Fruit fly (Drosophila melanogaster) whole organism, embryonic: ENCODE measurements around the gene sphinx1.

Source experiments
- CG10654 ChIP-seq: fragments of 200-800 bp; sonication (Bioruptor generic); optimal IDR thresholded peaks from 2 replicates; lab custom pipeline; 2016; ENCODE audit warnings: missing biosample characterization, missing genetic modification characterization
- CG11247 ChIP-seq: fragments of 200-800 bp; sonication (Bioruptor generic); IDR thresholded peaks from 2 replicates; pipeline ENCODE4 v1.3.6; 2022; ENCODE audit warnings: missing biosample characterization, missing genetic modification characterization
- CG12942 ChIP-seq: fragments of 200-800 bp; sonication (Bioruptor generic); optimal IDR thresholded peaks from 3 replicates; lab custom pipeline; 2016; ENCODE audit warnings: missing biosample characterization, missing genetic modification characterization
- CG15514 ChIP-seq: fragments of 200-800 bp; sonication (Bioruptor generic); optimal IDR thresholded peaks from 3 replicates; lab custom pipeline; 2017; ENCODE audit warnings: missing biosample characterization, missing genetic modification characterization, mild to moderate bottlenecking, moderate library complexity, missing genetic modification reagents
- CG1602 ChIP-seq: fragments of 200-800 bp; sonication (Bioruptor generic); optimal IDR thresholded peaks from 3 replicates; lab custom pipeline; 2016; ENCODE audit warnings: missing biosample characterization, missing genetic modification characterization
- CG18262 ChIP-seq: fragments of 200-800 bp; optimal IDR thresholded peaks from 3 replicates; lab custom pipeline; 2019; ENCODE audit warnings: missing biosample characterization, mild to moderate bottlenecking, missing genetic modification characterization, moderate library complexity
- CG7372 ChIP-seq: fragments of 200-800 bp; sonication (Bioruptor generic); IDR thresholded peaks from 2 replicates; pipeline ENCODE4 v1.3.6; 2022; ENCODE audit warnings: missing biosample characterization, missing genetic modification characterization
- CG7928 ChIP-seq: fragments of 200-800 bp; sonication (Bioruptor generic); optimal IDR thresholded peaks from 2 replicates; lab custom pipeline; 2017; ENCODE audit warnings: missing biosample characterization, mild to moderate bottlenecking, missing genetic modification characterization
- CG8281 ChIP-seq: fragments of 200-800 bp; sonication (Bioruptor generic); optimal IDR thresholded peaks from 2 replicates; lab custom pipeline; 2018; ENCODE audit warnings: missing biosample characterization, mild to moderate bottlenecking, missing genetic modification characterization, moderate library complexity
- CG8359 ChIP-seq: fragments of 200-800 bp; sonication (Bioruptor generic); optimal IDR thresholded peaks from 2 replicates; lab custom pipeline; 2017; ENCODE audit warnings: missing biosample characterization, mild to moderate bottlenecking, missing genetic modification characterization, borderline replicate concordance
- CG9215 ChIP-seq: fragments of 200-800 bp; sonication (Bioruptor generic); IDR thresholded peaks from 2 replicates; pipeline ENCODE4 v1.3.6; 2022; ENCODE audit warnings: missing biosample characterization, missing genetic modification characterization
- CG9797 ChIP-seq: fragments of 200-800 bp; sonication (Bioruptor generic); optimal IDR thresholded peaks from 3 replicates; lab custom pipeline; 2018; ENCODE audit warnings: missing biosample characterization, mild to moderate bottlenecking, missing genetic modification characterization
- CrebB ChIP-seq: fragments of 200-800 bp; sonication (Bioruptor generic); optimal IDR thresholded peaks from 3 replicates; lab custom pipeline; 2018; ENCODE audit warnings: missing biosample characterization, mild to moderate bottlenecking, missing genetic modification characterization
- D19A ChIP-seq: fragments of 200-800 bp; optimal IDR thresholded peaks from 3 replicates; lab custom pipeline; 2019; ENCODE audit warnings: missing biosample characterization, mild to moderate bottlenecking, missing genetic modification characterization, moderate library complexity
- Doc3 ChIP-seq: fragments of 200-800 bp; sonication (Bioruptor generic); IDR thresholded peaks from 3 replicates; pipeline ENCODE4 v1.3.6; 2022; ENCODE audit warnings: missing biosample characterization, missing genetic modification characterization; ENCODE audit not compliant: partially characterized antibody
- Ets65A ChIP-seq: fragments of 200-800 bp; sonication (Bioruptor generic); peaks from one replicate; lab custom pipeline; 2016; ENCODE audit warnings: missing biosample characterization, missing genetic modification characterization
- Med ChIP-seq: fragments of 200-800 bp; sonication (Bioruptor generic); peaks from one replicate; lab custom pipeline; 2016; ENCODE audit warnings: missing biosample characterization, missing genetic modification characterization, mild to moderate bottlenecking, inconsistent platforms, moderate library complexity
- NC2β ChIP-seq: fragments of 200-800 bp; sonication (Bioruptor generic); optimal IDR thresholded peaks from 2 replicates; lab custom pipeline; 2016; ENCODE audit warnings: missing biosample characterization, missing genetic modification characterization
- ase ChIP-seq: fragments of 200-800 bp; sonication (Bioruptor generic); IDR thresholded peaks from 3 replicates; pipeline ENCODE4 v1.3.6; 2022; ENCODE audit warnings: missing biosample characterization, missing genetic modification characterization
- cad ChIP-seq: fragments of >200 bp; optimal IDR thresholded peaks from 2 replicates; lab custom pipeline; 2017; ENCODE audit warnings: missing biosample characterization, missing genetic modification characterization
- chif ChIP-seq, 2 experiments: fragments of 200-800 bp; sonication (Bioruptor generic); optimal IDR thresholded peaks; 3 replicates each; lab custom pipeline; 2016; ENCODE audit warnings: missing biosample characterization in 2 of 2, missing genetic modification characterization in 2 of 2
- exex ChIP-seq: fragments of 200-800 bp; sonication (Bioruptor generic); optimal IDR thresholded peaks from 4 replicates; lab custom pipeline; 2018; ENCODE audit warnings: missing biosample characterization, mild to moderate bottlenecking, missing genetic modification characterization, moderate library complexity
- lab ChIP-seq: fragments of 200-800 bp; sonication (Bioruptor generic); optimal IDR thresholded peaks from 3 replicates; lab custom pipeline; 2017; ENCODE audit warnings: missing biosample characterization, missing genetic modification characterization, mild to moderate bottlenecking, moderate library complexity, missing genetic modification reagents
- pfk ChIP-seq: fragments of 200-800 bp; sonication (Bioruptor generic); optimal IDR thresholded peaks from 2 replicates; lab custom pipeline; 2018; ENCODE audit warnings: missing biosample characterization, mild to moderate bottlenecking, missing genetic modification characterization, moderate library complexity
- schlank ChIP-seq: fragments of 200-800 bp; sonication (Bioruptor generic); optimal IDR thresholded peaks from 2 replicates; lab custom pipeline; 2018; ENCODE audit warnings: missing biosample characterization, mild to moderate bottlenecking, missing genetic modification characterization
- sens ChIP-seq: fragments of 200-800 bp; sonication (Bioruptor generic); peaks from one replicate; lab custom pipeline; 2016; ENCODE audit warnings: missing biosample characterization, missing genetic modification characterization
- shn ChIP-seq: fragments of 200-800 bp; sonication (Bioruptor generic); optimal IDR thresholded peaks from 3 replicates; lab custom pipeline; 2016; ENCODE audit warnings: missing biosample characterization, missing genetic modification characterization
- tio ChIP-seq: fragments of 200-800 bp; sonication (Bioruptor generic); optimal IDR thresholded peaks from 2 replicates; lab custom pipeline; 2017; ENCODE audit warnings: missing biosample characterization, missing genetic modification characterization, inconsistent platforms

The sphinx1 gene

dm6 chr3L:7470202-7470601 lies 31.0 kb upstream of the sphinx1 start, which contains the start of gene CG8543:
TSS of gene CG8543 (minus strand) at chr3L:7470302.
- TF ChIP-seq CG9797 (GFP tag; lab: Kevin White, UChicago) (no peak), CG18262 (no peak), ase (GFP tag; lab: Robert Waterston, UW) (no peak), CG1602 (GFP tag; lab: Kevin White, UChicago) (no peak)

dm6 chr3L:7465209-7465608 lies 26.0 kb upstream of the sphinx1 start, which contains the start of the genes CG42660, CG42661 and Tsp66A:
TSS of gene CG42660 (plus strand) at chr3L:7465509.
TSS of gene CG42661 (plus strand) at chr3L:7465509.
TSS of gene Tsp66A (plus strand) at chr3L:7465509.
- TF ChIP-seq cad (no peak), exex (no peak), NC2β (no peak), CG8359 (no peak), lab (no peak)

DNA sequence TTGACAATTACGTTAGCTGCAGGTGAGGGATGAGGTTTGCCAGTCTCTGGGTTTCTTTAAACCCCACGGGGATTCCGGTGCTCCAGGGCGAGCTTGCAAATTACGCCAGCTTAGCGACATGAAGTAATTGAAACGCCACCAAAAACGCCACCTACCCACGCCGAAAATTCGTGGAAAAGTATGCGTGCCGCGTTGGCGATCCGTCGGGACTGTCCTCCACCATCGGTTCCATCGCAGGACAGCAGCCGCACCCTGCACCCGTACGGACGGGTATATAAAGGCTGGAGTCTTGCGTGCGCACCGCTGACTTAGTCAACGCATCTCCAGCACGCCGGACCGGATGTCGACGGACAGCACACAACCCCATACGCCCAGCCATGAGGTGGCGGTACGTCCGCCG lies 16.6 kb upstream of the sphinx1 start, which contains the start of gene ppk26:
TSS of gene ppk26 (plus strand) at position 301 of the 400 bp plus-strand sequence.
- TF ChIP-seq sens (GFP tag; lab: Kevin White, UChicago) (peak; percentile 31), Ets65A (GFP tag; lab: Kevin White, UChicago) (peak; percentile 77), pfk (GFP tag; lab: Kevin White, UChicago) (no peak)

DNA sequence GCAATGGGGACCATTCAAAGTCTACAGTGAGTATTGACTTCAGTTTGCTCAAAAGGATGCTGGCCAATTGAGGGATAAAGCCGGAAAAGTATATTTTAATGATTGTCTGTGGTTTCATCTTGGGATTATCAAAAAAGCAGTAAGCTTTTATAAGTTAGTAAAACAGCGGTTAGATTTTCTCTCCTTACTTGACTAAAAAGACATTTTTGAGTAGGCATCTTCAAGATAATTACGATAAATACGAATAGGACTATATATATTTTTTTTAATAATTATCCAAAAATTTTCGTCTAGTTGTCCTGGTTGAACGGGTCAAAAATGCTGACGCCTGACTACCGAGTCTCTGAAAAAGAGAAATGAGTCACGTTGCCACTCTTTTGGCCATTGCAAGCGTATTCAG lies 11.3 kb upstream of the sphinx1 start, which contains the start of gene CG33278:
TSS of gene CG33278 (plus strand) at position 301 of the 400 bp plus-strand sequence.
- TF ChIP-seq CG7372 (GFP tag; lab: Robert Waterston, UW) (no peak), CG12942 (GFP tag; lab: Kevin White, UChicago) (no peak), shn (GFP tag; lab: Kevin White, UChicago) (no peak), CG11247 (GFP tag; lab: Robert Waterston, UW) (no peak), CG9215 (GFP tag; lab: Robert Waterston, UW) (no peak), schlank (tag; lab: Kevin White, UChicago) (no peak)

dm6 chr3L:7449097-7449496 lies 9.9 kb upstream of the sphinx1 start:
- TF ChIP-seq CG8281 (tag; lab: Kevin White, UChicago) (peak; percentile 94), D19A (tag; lab: Kevin White, UChicago) (peak; percentile 64), chif (GFP tag; optimal IDR thresholded peaks at IDR 0.05; lab: Kevin White, UChicago) (no peak)

dm6 chr3L:7440633-7441032 lies 1.4 kb upstream of the sphinx1 start, which contains the start of gene sphinx2:
TSS of gene sphinx2 (minus strand) at chr3L:7440733.
- TF ChIP-seq CG7928 (no peak), Doc3 (GFP tag; lab: Robert Waterston, UW) (no peak), Med (GFP tag; lab: Kevin White, UChicago) (no peak), CG15514 (no peak), tio (GFP tag; lab: Kevin White, UChicago) (no peak), sens (GFP tag; lab: Kevin White, UChicago) (peak; percentile 18)

DNA sequence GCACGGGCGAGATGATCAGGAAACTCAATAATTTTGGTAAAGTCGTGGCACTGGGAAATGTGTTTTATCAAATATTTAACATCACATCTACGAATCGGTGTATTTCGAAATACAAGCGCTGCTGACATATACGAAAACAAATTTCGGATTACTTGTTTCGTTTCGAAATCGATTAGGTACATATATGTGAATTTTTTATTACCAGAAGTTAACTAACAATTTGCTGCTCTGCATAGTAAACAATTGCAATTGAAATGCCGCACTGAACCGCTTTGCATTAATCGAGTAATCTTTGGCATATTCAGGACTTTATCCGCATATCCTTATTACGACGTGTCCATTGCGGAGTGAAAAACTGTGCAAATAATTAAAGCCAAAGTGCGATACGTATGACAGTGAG lies 1.8 kb downstream of the sphinx1 start, which contains the start of gene CG14835:
TSS of gene CG14835 (minus strand) at position 101 of the 400 bp plus-strand sequence.
- no peak for TF ChIP-seq CrebB
- TF ChIP-seq CG10654 (GFP tag; lab: Kevin White, UChicago) = no peak
